Worm (Caenorhabditis elegans) whole organism, late embryonic: ENCODE results near the gene Y39B6A.5.

ENCODE experiments used
- C08G9.2 ChIP-seq: sonication (generic microtip); optimal IDR thresholded peaks from 2 replicates; lab custom pipeline; 2016; ENCODE audit warnings: mild to moderate bottlenecking, missing genetic modification characterization, moderate library complexity, missing compliant biosample characterization
- C38D4.7 ChIP-seq: fragments of 200-800 bp; sonication (Bioruptor generic); optimal IDR thresholded peaks from 2 replicates; lab custom pipeline; 2018; ENCODE audit warnings: mild to moderate bottlenecking, missing genetic modification characterization, moderate library complexity, missing compliant biosample characterization
- F13H6.1 ChIP-seq: sonication (generic microtip); optimal IDR thresholded peaks from 2 replicates; lab custom pipeline; 2016; ENCODE audit warnings: missing genetic modification characterization, missing compliant biosample characterization
- K02D7.2 ChIP-seq: sonication (generic microtip); optimal IDR thresholded peaks from 2 replicates; lab custom pipeline; 2017; ENCODE audit warnings: mild to moderate bottlenecking, missing genetic modification characterization, missing compliant biosample characterization
- K09A11.1 ChIP-seq: sonication (generic microtip); optimal IDR thresholded peaks from 2 replicates; lab custom pipeline; 2017; ENCODE audit warnings: antibody characterized with exemption, mild to moderate bottlenecking, missing genetic modification characterization, missing compliant biosample characterization; ENCODE audit not compliant: insufficient read depth
- T23F11.4 ChIP-seq: fragments of 200-800 bp; sonication (Bioruptor generic); optimal IDR thresholded peaks from 2 replicates; lab custom pipeline; 2018; ENCODE audit warnings: mild to moderate bottlenecking, missing genetic modification characterization, missing compliant biosample characterization
- ceh-48 ChIP-seq: sonication (generic microtip); optimal IDR thresholded peaks from 2 replicates; lab custom pipeline; 2016; ENCODE audit warnings: missing genetic modification characterization, inconsistent platforms, missing compliant biosample characterization
- che-1 ChIP-seq: sonication (generic microtip); optimal IDR thresholded peaks from 2 replicates; lab custom pipeline; 2016; ENCODE audit warnings: mild to moderate bottlenecking, missing genetic modification characterization, missing compliant biosample characterization
- dve-1 ChIP-seq: sonication (generic microtip); optimal IDR thresholded peaks from 2 replicates; lab custom pipeline; 2017; ENCODE audit warnings: antibody characterized with exemption, mild to moderate bottlenecking, missing genetic modification characterization, missing compliant biosample characterization
- elt-4 ChIP-seq: sonication (generic microtip); optimal IDR thresholded peaks from 2 replicates; lab custom pipeline; 2016; ENCODE audit warnings: missing genetic modification characterization, missing compliant biosample characterization
- eyg-1 ChIP-seq: sonication (generic microtip); optimal IDR thresholded peaks from 2 replicates; lab custom pipeline; 2016; ENCODE audit warnings: missing genotype, missing genetic modification characterization, missing compliant biosample characterization
- gmeb-2 ChIP-seq: sonication (generic microtip); optimal IDR thresholded peaks from 2 replicates; lab custom pipeline; 2016; ENCODE audit warnings: missing genetic modification characterization, inconsistent platforms, missing compliant biosample characterization
- hlh-13 ChIP-seq: fragments of 200-800 bp; sonication (Bioruptor generic); optimal IDR thresholded peaks from 2 replicates; lab custom pipeline; 2018; ENCODE audit warnings: mild to moderate bottlenecking, missing genetic modification characterization, missing compliant biosample characterization
- lin-11 ChIP-seq: fragments of 200-800 bp; sonication (Bioruptor generic); optimal IDR thresholded peaks from 2 replicates; lab custom pipeline; 2018; ENCODE audit warnings: mild to moderate bottlenecking, missing genetic modification characterization, missing compliant biosample characterization
- nfya-1 ChIP-seq: sonication (generic microtip); optimal IDR thresholded peaks from 2 replicates; lab custom pipeline; 2017; ENCODE audit warnings: missing genetic modification characterization, mild to moderate bottlenecking, missing compliant biosample characterization, antibody characterized with exemption, moderate library complexity
- nhr-232 ChIP-seq: sonication (generic microtip); optimal IDR thresholded peaks from 2 replicates; lab custom pipeline; 2016; ENCODE audit warnings: missing genetic modification characterization, missing compliant biosample characterization
- pha-2 ChIP-seq: sonication (generic microtip); optimal IDR thresholded peaks from 2 replicates; lab custom pipeline; 2017; ENCODE audit warnings: mild to moderate bottlenecking, missing genetic modification characterization, missing compliant biosample characterization
- ref-2 ChIP-seq: sonication (generic microtip); optimal IDR thresholded peaks from 2 replicates; lab custom pipeline; 2016; ENCODE audit warnings: missing genetic modification characterization, missing compliant biosample characterization
- unc-42 ChIP-seq: sonication (generic microtip); optimal IDR thresholded peaks from 2 replicates; lab custom pipeline; 2016; ENCODE audit warnings: missing genotype, missing genetic modification characterization, missing compliant biosample characterization
- zip-5 ChIP-seq: sonication (generic microtip); optimal IDR thresholded peaks from 2 replicates; lab custom pipeline; 2016; ENCODE audit warnings: missing genetic modification characterization, missing compliant biosample characterization

Gene Y39B6A.5

DNA sequence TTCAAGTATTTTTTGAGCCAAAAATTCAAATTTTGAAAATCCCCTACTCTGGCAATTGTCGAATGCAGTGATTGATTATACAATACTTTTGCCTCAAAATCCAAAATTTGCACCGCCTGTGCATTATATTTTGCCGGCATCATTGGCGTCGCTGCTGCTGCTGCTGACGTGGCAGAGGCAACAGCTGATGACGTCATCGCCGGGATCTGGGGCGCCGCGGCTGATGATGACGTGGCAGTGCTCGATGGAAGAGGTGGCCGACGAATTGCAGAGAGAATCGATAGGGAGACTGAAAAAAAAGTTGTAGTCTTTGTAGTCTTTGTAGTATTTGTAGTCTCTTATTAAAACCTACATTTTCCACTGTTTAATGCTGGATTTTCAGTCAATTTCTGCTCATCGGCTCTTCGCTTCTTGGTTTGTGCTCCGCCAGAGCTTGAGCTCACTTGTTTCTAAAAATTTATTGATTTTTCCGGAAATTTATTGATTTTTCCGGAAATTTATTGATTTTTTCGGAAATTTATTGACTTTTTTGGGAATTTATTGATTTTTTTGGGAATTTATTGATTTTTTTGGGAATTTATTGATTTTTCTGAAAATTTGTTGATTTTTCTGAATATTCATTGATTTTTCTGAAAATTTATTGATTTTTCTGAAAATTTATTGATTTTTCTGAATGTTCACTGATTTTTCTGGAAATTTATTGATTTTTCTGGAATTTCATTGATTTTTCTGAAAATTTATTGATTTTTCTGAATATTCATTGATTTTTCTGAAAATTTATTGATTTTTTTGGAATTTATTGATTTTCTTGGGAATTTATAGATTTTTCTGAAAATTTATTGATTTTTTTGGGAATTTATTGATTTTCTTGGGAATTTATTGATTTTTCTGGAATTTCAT is 37.7 kb downstream of the Y39B6A.5 start:
- peak; percentile 74 for TF ChIP-seq ceh-48 (tag; lab: Kevin White, UChicago)
- no peak for TF ChIP-seq zip-5 (tag; lab: Kevin White, UChicago)

DNA sequence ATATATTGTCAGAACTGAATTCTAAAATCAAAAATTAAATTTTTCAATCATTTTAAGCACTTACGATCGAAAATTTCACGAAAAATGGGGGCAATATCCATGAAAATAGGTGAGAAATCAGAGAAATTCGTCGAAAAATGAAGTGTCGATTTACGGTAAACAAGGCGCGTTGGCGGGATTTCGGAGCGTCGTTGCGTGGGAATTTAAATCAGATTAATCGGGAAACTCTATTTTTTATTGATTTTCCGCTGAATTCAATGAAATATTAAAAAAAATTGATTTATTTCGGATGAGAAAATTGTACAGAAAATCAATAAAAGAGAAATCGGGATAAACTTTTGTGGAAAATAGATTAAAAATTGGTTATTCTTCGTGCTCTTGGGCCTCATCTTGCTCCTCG is 39.4 kb downstream of the Y39B6A.5 start, which contains the start of gene Y39B6A.13:
Gene Y39B6A.13, minus strand, starts transcription at position 166 of the 400 bp plus-strand sequence.
- TF ChIP-seq unc-42 (peak; percentile 35), eyg-1 (no peak), ceh-48 (tag; lab: Kevin White, UChicago) (peak; percentile 21)

DNA sequence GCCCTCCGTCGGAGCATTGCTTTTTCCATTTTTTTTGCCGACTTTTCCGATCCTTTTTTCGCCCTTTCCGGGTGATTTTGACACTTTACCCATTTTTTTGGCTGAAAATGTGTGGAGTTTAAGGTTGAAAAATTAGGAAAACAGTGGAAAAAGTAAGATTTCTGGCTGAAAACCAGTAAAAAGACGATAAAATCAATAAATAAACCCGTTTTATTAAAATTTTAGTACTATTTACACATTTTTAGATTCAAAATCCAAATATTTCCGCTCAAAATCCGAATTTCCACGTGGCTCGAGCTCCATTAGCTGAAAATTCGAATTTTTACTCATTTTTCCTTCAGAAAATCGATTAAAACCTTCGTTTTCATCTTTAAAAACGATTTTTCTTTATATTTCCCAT is 40.4 kb downstream of the Y39B6A.5 start, which contains the start of gene pro-3:
Gene pro-3, minus strand, starts transcription at position 101 of the 400 bp plus-strand sequence.
- TF ChIP-seq nhr-232 (tag; lab: Kevin White, UChicago) (no peak), nfya-1 (tag; lab: Kevin White, UChicago) (no peak), F13H6.1 (tag; lab: Kevin White, UChicago) (no peak), C38D4.7 (no peak), ceh-48 (tag; lab: Kevin White, UChicago) (no peak), pha-2 (tag; lab: Kevin White, UChicago) (no peak), elt-4 (tag; lab: Kevin White, UChicago) (no peak), C08G9.2 (tag; lab: Kevin White, UChicago) (no peak), K09A11.1 (tag; lab: Kevin White, UChicago) (no peak), T23F11.4 (no peak), lin-11 (tag; lab: Kevin White, UChicago) (no peak), hlh-13 (GFP tag; lab: Kevin White, UChicago) (no peak), K02D7.2 (no peak), unc-42 (no peak), dve-1 (tag; lab: Kevin White, UChicago) (no peak), zip-5 (tag; lab: Kevin White, UChicago) (no peak), che-1 (tag; lab: Kevin White, UChicago) (no peak), gmeb-2 (no peak)

DNA sequence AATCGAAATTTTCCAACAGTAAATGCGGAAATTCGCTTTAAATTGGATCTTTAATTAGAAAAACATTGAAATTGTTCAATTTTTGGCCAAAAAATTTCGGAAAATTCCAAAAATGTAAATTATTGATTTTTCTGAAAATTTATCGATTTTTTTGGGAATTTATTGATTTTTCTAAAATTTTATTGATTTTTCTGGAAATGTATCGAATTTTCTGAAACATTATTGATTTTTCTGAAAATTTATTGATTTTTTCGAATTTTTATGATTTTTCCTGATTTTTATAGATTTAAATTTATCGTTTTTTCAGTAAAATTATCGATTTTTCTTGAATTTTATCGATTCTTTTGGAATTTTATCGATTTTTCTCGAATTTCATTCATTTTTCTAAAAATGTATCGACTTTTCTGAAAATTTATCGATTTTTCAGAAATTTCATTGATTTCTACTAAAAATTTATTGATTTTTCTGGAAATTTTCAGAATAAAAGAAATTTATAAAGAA is 41.8 kb downstream of the Y39B6A.5 start:
- TF ChIP-seq ceh-48 (tag; lab: Kevin White, UChicago) (peak; percentile 36), ref-2 (tag; lab: Kevin White, UChicago) (no peak), C38D4.7 (no peak)

DNA sequence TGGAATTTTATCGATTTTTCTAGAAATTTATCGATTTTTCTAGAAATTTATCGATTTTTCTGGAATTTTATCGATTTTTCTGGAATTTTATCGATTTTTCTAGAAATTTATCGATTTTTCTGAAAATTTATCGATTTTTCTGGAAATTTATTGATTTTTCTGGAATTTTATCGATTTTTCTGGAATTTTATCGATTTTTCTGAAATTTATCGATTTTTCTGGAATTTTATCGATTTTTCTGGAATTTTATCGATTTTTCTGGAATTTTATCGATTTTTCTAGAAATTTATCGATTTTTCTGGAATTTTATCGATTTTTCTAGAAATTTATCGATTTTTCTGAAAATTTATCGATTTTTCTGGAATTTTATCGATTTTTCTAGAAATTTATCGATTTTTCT is 45.0 kb downstream of the Y39B6A.5 start:
- TF ChIP-seq ceh-48 (tag; lab: Kevin White, UChicago), result peak; percentile 62

DNA sequence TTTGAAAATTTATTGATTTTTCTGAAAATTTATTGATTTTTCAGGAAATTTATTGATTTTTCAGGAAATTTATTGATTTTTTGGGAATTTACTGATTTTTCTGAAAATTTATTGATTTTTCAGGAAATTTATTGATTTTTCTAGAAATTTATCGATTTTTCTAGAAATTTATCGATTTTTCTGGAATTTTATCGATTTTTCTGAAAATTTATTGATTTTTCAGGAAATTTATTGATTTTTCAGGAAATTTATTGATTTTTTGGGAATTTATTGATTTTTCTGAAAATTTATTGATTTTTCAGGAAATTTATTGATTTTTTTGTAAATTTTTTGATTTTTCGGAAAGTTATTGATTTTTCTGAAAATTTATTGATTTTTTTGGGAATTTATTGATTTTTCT is 46.1 kb downstream of the Y39B6A.5 start:
- peak; percentile 70 for TF ChIP-seq ceh-48 (tag; lab: Kevin White, UChicago)
